Worm (Caenorhabditis elegans) whole organism, young adult: ENCODE data around the gene fbxb-90.

Source experiments
- F49E8.2 ChIP-seq: sonication (generic microtip); optimal IDR thresholded peaks from 3 replicates; lab custom pipeline; 2017; ENCODE audit warnings: missing genetic modification characterization, mild to moderate bottlenecking, missing compliant biosample characterization, antibody characterized with exemption, moderate library complexity; ENCODE audit not compliant: insufficient read depth
- K12H6.12 ChIP-seq: fragments of 200-800 bp; sonication (Bioruptor generic); optimal IDR thresholded peaks from 2 replicates; lab custom pipeline; 2018; ENCODE audit warnings: mild to moderate bottlenecking, missing genetic modification characterization, missing compliant biosample characterization
- ama-1 ChIP-seq, 3 experiments: fragments of 150-350 bp in 1 of 3; sonication (generic microtip) in 2 of 3; optimal IDR thresholded peaks; 2 replicates each; lab custom pipeline; 2014 to 2018; ENCODE audit warnings: missing biosample characterization in 2 of 3, missing genetic modification characterization in 2 of 3, missing genetic modification reagents in 2 of 3
- aptf-3 ChIP-seq: fragments of 200-800 bp; sonication (Bioruptor generic); IDR thresholded peaks from 2 replicates; pipeline ENCODE4 v1.3.6; 2022; ENCODE audit warnings: missing genetic modification characterization, missing compliant biosample characterization
- ccch-3 ChIP-seq: fragments of 200-800 bp; sonication (Bioruptor generic); optimal IDR thresholded peaks from 2 replicates; lab custom pipeline; 2018; ENCODE audit warnings: mild to moderate bottlenecking, missing genetic modification characterization, missing compliant biosample characterization
- dpl-1 ChIP-seq: fragments of 150-350 bp; optimal IDR thresholded peaks from 2 replicates; lab custom pipeline; 2014; ENCODE audit warnings: missing biosample characterization, missing genetic modification reagents, missing genetic modification characterization
- ets-4 ChIP-seq: fragments of 200-800 bp; sonication (Bioruptor generic); optimal IDR thresholded peaks from 2 replicates; lab custom pipeline; 2018; ENCODE audit warnings: mild to moderate bottlenecking, missing genetic modification characterization, missing compliant biosample characterization
- lir-1 ChIP-seq: fragments of 200-800 bp; sonication (Bioruptor generic); conservative IDR thresholded peaks from 2 replicates; pipeline ENCODE4 v1.3.6; 2022; ENCODE audit warnings: missing genetic modification reagents, missing genetic modification characterization, missing compliant biosample characterization
- madf-10 ChIP-seq: sonication (generic microtip); optimal IDR thresholded peaks from 2 replicates; lab custom pipeline; 2016; ENCODE audit warnings: mild to moderate bottlenecking, missing genetic modification characterization, missing compliant biosample characterization
- snpc-4 ChIP-seq, 5 experiments: fragments of 150-350 bp in 1 of 5; sonication (generic microtip) in 4 of 5; optimal IDR thresholded peaks; 2 replicates each; lab custom pipeline; 2014 to 2018; ENCODE audit warnings: missing genetic modification characterization in 5 of 5, missing biosample characterization in 3 of 5, antibody characterized with exemption in 2 of 5, mild to moderate bottlenecking in 2 of 5, missing compliant biosample characterization in 2 of 5, missing genotype in 2 of 5, moderate library complexity in 2 of 5, missing genetic modification reagents in 1 of 5

ce11 chrII:3731723-3732122, 16.9 kb downstream of the fbxb-90 start, which contains the start of the genes sdz-12 and bath-31:
- TF ChIP-seq lir-1 (GFP tag; lab: Robert Waterston, UW), result no peak
- TF ChIP-seq dpl-1 (GFP tag; lab: Kevin White, UChicago), result no peak
- no peak for TF ChIP-seq ama-1 (optimal IDR thresholded peaks at IDR 0.05; lab: Kevin White, UChicago)
- TF ChIP-seq ama-1 (GFP tag; optimal IDR thresholded peaks at IDR 0.05; lab: Kevin White, UChicago), result no peak
- no peak for TF ChIP-seq madf-10 (tag; lab: Kevin White, UChicago)
- TF ChIP-seq ccch-3 (GFP tag; lab: Kevin White, UChicago), result no peak
- no peak for TF ChIP-seq aptf-3
- no peak for TF ChIP-seq F49E8.2
- TF ChIP-seq ets-4, result no peak
- TF ChIP-seq K12H6.12 (tag; lab: Kevin White, UChicago), result no peak
- TF ChIP-seq snpc-4 (GFP tag; optimal IDR thresholded peaks at IDR 0.05; lab: Kevin White, UChicago), result no peak
- TF ChIP-seq snpc-4 (tag; optimal IDR thresholded peaks at IDR 0.05; lab: Kevin White, UChicago), result no peak
